Worm (Caenorhabditis elegans) whole organism, early embryonic: Measurements from ENCODE around the gene B0353.1.

Source experiments
- ets-7 ChIP-seq: sonication (generic microtip); optimal IDR thresholded peaks from 2 replicates; lab custom pipeline; 2016; ENCODE audit warnings: missing genotype, missing genetic modification characterization, missing compliant biosample characterization
- tbx-11 ChIP-seq: fragments of 200-800 bp; sonication (Bioruptor generic); IDR thresholded peaks from 2 replicates; pipeline ENCODE4 v1.3.6; 2022; ENCODE audit warnings: missing genetic modification characterization, missing compliant biosample characterization

DNA sequence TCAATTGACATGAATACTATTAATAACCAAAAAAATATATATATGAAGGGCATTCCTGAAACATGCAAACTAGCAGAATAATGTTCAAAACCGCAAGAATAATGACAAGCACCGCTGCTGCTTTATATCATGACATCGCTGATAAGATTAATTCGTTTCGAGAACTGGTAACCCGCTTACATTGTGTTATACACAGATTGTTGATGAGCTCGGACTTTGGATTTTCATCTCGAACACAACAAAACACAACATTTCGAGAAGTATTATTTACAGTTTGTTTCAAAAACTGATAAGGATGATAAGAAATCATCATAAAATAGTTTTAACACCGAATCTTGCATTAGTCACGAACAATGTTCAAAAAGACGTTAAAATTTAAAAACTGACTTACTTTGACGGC is 24.9 kb upstream of the B0353.1 start:
- no peak for TF ChIP-seq tbx-11 (GFP tag; lab: Robert Waterston, UW)
- TF ChIP-seq ets-7 (tag; lab: Kevin White, UChicago), result no peak
